Fruit fly (Drosophila melanogaster): ENCODE data around the gene sgg.

- TF ChIP-seq psq (optimal IDR thresholded peaks at IDR 0.05) (no peak), CG8478 (optimal IDR thresholded peaks at IDR 0.05) (no peak), pan (optimal IDR thresholded peaks at IDR 0.05) (no peak), usp (GFP tag; optimal IDR thresholded peaks at IDR 0.05) (no peak)
Observed at dm6 chrX:2662540-2663133, 28.9 kb downstream of the sgg start.

All from whole organism.